Fruit fly (Drosophila melanogaster) S2 (cell line): ENCODE data around the gene Cyp12a4.

Experiments used
- CG8478 ChIP-seq: fragments of >200 bp; optimal IDR thresholded peaks from 2 replicates; lab custom pipeline; 2018
- CTCF ChIP-seq, 2 experiments: fragments of >200 bp; optimal IDR thresholded peaks; 2 replicates each; lab custom pipeline; 2018

DNA sequence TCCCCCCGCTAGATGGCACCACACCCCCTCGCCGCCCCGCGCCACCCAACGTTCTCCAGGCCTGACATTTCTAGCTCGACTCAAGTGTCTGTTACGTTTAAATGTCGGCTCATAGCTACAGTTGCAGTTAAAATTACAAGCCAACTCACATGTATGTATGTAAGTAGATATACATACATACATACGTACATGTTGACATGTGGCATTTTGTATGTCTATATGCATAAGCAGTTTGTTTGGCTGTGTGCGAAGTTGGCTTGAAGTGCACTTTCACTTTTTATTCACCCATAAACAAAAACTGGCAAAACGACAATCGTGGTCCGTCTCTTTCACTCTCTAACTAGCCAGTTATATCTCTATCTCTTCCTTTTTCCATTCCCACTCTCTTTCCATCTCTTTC, 47.9 kb downstream of the Cyp12a4 start:
- TF ChIP-seq CTCF (optimal IDR thresholded peaks at IDR 0.05; lab: Kevin White, UChicago) (no peak), CG8478 (no peak)
